Worm (Caenorhabditis elegans) whole organism, midembryonic: ENCODE results near the gene Y54G2A.73.

ENCODE experiments used
- T22C8.4 ChIP-seq: fragments of 200-800 bp; sonication (Bioruptor generic); IDR thresholded peaks from 2 replicates; pipeline ENCODE4 v1.3.6; 2022; ENCODE audit warnings: missing genetic modification characterization, missing compliant biosample characterization
- cog-1 ChIP-seq: sonication (generic microtip); optimal IDR thresholded peaks from 2 replicates; lab custom pipeline; 2016; ENCODE audit warnings: missing genetic modification characterization, missing compliant biosample characterization
- klf-2 ChIP-seq: fragments of 200-800 bp; sonication (Bioruptor generic); conservative IDR thresholded peaks from 2 replicates; pipeline ENCODE4 v1.3.6; 2022; ENCODE audit warnings: missing genetic modification reagents, missing genetic modification characterization, missing compliant biosample characterization

- TF ChIP-seq klf-2 (GFP tag; lab: Robert Waterston, UW) (no peak), T22C8.4 (GFP tag; lab: Robert Waterston, UW) (no peak), cog-1 (no peak)
These were observed 30.0 kb upstream of the Y54G2A.73 start for ce11 chrIV:3038740-3039139.
